Worm (Caenorhabditis elegans): Measurements from ENCODE around the gene ceh-87.
"Not testable (repeated sequence)": the region's sequence is repeated elsewhere in the genome, so short reads cannot be mapped to it uniquely, and the experiment has no call there.

The ceh-87 gene

DNA sequence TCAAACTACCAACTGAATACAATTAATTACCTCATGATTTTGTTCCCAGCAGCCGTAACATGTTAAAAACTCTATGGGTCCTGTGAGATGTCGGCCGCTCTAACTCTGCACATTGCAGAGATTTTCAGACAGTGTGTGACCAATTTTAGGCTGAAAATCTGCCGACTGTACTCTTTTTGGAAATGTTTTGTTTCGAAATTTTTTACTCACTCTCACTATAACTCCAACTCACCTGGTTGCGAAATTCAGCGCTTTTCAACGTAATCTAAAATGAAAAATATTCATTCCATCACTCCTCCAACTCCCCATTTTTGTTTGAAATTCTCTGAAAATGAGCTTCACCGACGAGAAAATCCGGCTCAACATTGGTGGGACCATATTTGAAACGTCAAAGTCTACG lies 34.6 kb downstream of the ceh-87 start, which contains the start of the genes F22E5.13 and F22E5.6:
F22E5.13 (minus strand) TSS at position 101 of the 400 bp plus-strand sequence.
F22E5.6 (plus strand) TSS at position 297 of the 400 bp plus-strand sequence.
- TF ChIP-seq dao-5 (tag; optimal IDR thresholded peaks at IDR 0.05), result no peak
- TF ChIP-seq him-1 (tag; optimal IDR thresholded peaks at IDR 0.05), result no peak
- TF ChIP-seq W03F9.2 (tag; optimal IDR thresholded peaks at IDR 0.05), result no peak

DNA sequence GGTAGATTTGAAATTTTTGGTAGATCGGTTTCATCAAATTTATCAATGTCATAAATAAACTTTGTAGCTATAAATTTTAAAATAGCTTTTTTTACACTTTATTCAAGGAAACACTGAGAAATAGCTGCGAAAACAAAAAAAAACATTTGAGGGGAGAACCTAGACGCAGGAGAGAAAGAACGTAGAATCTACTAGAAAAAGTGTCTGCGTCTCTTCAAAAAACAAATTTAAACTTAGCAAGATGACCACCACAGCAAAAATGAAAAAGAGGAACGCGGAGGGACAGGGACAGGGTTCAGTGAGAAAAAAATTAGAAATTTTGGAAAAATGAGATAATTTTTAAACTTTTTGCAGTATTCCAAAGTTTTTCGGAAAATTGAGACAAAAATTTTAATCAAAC lies 35.1 kb downstream of the ceh-87 start:
- TF ChIP-seq him-1 (tag; optimal IDR thresholded peaks at IDR 0.05) (no peak), dao-5 (tag; optimal IDR thresholded peaks at IDR 0.05) (no peak), W03F9.2 (tag; optimal IDR thresholded peaks at IDR 0.05) (no peak)

DNA sequence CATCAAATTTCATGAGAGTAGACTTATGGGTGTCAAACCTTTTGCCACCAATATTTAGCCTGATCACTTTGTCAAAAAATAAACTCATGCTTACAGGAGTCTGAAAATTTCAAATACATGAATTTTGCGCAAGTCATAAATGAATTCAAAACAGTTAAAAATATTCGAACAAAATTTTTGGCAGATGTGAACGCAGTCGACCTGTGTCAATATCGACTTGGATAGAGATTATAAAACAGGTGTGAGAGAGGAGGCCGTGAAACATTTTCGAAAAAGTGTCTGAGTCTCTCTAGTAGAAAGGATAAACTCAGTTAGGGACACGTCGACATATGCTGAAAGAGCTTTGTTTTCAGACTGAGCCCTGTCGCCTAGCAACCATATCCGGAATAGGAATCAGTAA lies 37.4 kb downstream of the ceh-87 start, which contains the start of gene F22E5.12:
F22E5.12 (minus strand) TSS at position 101 of the 400 bp plus-strand sequence.
- not testable (repeated sequence) for TF ChIP-seq W03F9.2, him-1, dao-5 (tag; optimal IDR thresholded peaks at IDR 0.05)

DNA sequence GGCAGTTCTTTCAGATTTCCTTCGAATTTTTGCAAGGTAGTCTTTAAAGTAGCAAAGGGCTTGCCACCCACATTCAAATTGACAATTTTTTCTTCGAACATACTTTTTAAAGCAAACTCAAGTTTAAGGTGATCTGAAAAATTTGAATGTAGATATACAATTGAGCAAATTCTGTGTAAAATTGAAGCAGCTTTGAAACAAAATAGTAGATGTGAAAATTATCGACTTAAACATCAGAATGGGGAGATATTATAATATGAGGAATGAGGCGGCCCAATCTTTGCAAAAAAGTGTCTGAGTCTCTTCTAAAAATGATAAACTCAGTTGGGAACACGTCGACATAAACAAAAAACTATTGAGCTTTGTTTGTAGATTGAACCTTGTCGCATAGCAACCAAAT lies 39.6 kb downstream of the ceh-87 start, which contains the start of gene F22E5.11:
F22E5.11 (minus strand) TSS at position 101 of the 400 bp plus-strand sequence.
- TF ChIP-seq him-1 (tag; optimal IDR thresholded peaks at IDR 0.05), result no peak
- no peak for TF ChIP-seq W03F9.2 (tag; optimal IDR thresholded peaks at IDR 0.05)
- TF ChIP-seq dao-5 (tag; optimal IDR thresholded peaks at IDR 0.05), result no peak

DNA sequence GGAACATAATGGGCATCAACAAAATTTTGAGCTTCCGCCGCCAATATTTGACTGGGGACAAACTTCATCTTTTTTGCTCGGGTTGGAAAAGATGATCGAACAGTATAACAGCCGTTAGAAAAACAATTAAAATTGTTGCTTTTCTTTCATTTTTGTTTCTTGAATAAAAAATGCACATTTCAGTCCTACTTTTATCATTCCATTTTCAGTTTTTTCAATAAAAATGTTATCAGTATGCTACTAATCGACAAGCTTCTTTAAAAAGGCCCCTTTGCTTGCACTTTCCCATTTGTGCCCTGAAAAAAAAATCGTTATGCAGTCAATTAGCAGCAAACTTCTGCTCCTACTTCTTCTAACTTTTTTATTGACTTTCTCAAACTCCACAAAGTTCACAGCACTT lies 42.3 kb downstream of the ceh-87 start, which contains the start of gene F22E5.7:
F22E5.7 (plus strand) TSS at position 301 of the 400 bp plus-strand sequence.
- TF ChIP-seq W03F9.2 (tag; optimal IDR thresholded peaks at IDR 0.05), result no peak
- TF ChIP-seq him-1 (tag; optimal IDR thresholded peaks at IDR 0.05), result no peak

DNA sequence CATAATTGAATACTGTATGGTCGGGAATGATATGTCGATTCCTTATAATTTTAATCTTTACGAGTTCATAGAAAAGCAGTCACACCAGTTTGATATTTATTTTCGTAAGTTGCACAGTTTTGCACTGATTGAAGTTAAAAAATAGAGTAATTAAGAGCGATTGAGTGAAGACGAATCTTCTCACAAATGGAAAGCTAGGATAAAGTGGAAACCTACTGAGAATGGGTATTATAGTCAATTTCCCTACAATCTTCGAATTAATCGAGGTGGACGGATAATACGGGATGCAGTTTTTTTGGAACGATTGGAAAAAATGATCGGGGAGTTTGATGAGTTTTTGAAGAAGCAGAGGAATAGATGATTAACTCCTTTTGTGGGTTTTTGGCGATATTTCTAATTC lies 43.1 kb downstream of the ceh-87 start, which contains the start of gene F22E5.23:
F22E5.23 (plus strand) TSS at position 301 of the 400 bp plus-strand sequence.
- TF ChIP-seq dao-5 (tag; optimal IDR thresholded peaks at IDR 0.05) (no peak), W03F9.2 (tag; optimal IDR thresholded peaks at IDR 0.05) (no peak), him-1 (tag; optimal IDR thresholded peaks at IDR 0.05) (no peak)

DNA sequence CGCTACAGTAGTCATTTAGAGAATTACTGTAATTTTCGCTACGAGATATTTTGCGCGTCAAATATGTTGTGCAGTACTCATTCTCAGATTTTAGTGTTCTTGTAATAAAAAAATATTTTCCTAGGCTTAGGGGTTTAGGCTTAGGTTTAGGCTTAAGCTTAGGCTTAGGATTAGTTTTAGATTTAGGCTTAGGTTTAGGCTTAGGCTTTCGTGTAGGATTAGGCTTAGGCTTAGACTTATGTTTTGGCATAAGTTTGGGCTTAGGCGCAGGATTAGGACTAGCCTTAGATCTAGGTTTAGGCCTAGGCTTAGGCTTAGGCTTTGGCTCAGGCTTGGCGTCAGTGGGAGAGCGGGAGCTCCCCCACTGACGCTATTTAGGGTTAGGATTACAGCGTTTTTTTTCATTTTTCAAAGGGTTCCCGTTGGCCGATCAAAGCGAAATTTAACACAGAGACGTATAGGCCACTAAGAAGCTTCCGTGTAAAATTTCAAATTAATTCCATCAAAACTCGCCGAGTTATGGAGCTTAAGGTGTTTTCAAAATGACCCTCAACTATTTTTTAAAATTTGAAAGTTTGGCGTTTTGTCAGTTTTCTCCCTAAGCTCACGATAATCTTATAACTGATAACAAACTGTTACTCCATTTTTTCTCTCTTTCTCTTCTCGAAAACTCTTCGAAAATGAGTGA lies 44.6 kb downstream of the ceh-87 start, which contains the start of gene F22E5.8:
F22E5.8 (plus strand) TSS at position 638 of the 688 bp plus-strand sequence.
- TF ChIP-seq him-1, dao-5, W03F9.2 (tag; optimal IDR thresholded peaks at IDR 0.05): not testable (repeated sequence)

DNA sequence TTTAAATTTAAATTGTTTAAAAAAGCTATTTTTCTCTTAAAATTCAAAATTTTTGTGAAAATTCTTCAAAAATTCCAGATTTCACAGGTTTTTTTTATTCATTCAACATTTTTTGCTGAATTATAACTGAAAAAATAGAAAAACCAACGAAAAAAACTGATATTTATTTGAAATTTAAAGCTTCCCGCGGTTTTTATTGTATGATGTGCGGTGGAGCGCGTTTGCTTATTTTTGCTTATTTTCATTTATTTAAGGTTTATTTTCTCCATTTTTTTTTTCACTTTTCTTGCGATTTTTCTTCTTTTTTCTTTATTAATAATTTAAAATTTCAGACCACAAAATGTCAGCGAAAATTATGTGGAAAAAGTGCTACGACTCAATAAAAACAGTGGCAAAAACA lies 46.0 kb downstream of the ceh-87 start, which contains the start of gene F22E5.9:
F22E5.9 (plus strand) TSS at position 327 of the 400 bp plus-strand sequence.
- TF ChIP-seq W03F9.2 (tag; optimal IDR thresholded peaks at IDR 0.05) (no peak), him-1 (tag; optimal IDR thresholded peaks at IDR 0.05) (no peak), dao-5 (tag; optimal IDR thresholded peaks at IDR 0.05) (no peak)

DNA sequence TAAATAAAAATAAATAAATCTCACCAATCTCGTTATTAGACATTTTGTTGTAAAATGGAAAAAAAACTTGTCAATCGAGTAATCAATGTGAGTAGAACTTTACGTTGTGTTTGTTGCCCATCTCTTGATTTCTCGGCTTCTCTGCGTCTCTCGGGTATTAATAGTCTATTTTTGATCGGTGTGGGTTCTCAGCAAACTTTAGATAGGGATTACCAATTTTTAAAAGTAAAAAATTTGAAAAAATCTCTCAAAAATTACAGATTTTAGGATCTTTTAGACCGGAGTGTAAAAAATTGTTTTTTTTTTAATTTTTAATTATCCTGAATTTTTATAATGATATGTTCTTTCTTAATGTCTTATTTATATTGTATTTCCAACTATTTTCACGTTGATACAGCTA lies 46.7 kb downstream of the ceh-87 start, which contains the start of gene F22E5.21:
F22E5.21 (minus strand) TSS at position 101 of the 400 bp plus-strand sequence.
- TF ChIP-seq him-1 (tag; optimal IDR thresholded peaks at IDR 0.05) (no peak), W03F9.2 (tag; optimal IDR thresholded peaks at IDR 0.05) (no peak), dao-5 (tag; optimal IDR thresholded peaks at IDR 0.05) (no peak)
